Fruit fly (Drosophila melanogaster) whole organism, embryonic: ENCODE results near the gene MED28.

Source experiments
- Antp ChIP-seq: fragments of 200-800 bp; sonication (Bioruptor generic); optimal IDR thresholded peaks from 3 replicates; lab custom pipeline; 2016; ENCODE audit warnings: missing biosample characterization, missing genetic modification characterization
- Atf6 ChIP-seq: fragments of 200-800 bp; sonication (Bioruptor generic); IDR thresholded peaks from 2 replicates; pipeline ENCODE4 v1.3.6; 2022; ENCODE audit warnings: missing biosample characterization, missing genetic modification characterization
- Bdp1 ChIP-seq: fragments of 200-800 bp; sonication (Bioruptor generic); optimal IDR thresholded peaks from 3 replicates; lab custom pipeline; 2016; ENCODE audit warnings: missing biosample characterization, missing genetic modification characterization
- CG10147 ChIP-seq: fragments of 200-800 bp; sonication (Bioruptor generic); optimal IDR thresholded peaks from 2 replicates; lab custom pipeline; 2019; ENCODE audit warnings: missing biosample characterization, mild to moderate bottlenecking, missing genetic modification characterization, moderate library complexity
- CG1024 ChIP-seq: fragments of 200-800 bp; sonication (Bioruptor generic); IDR thresholded peaks from 2 replicates; pipeline ENCODE4 v1.3.6; 2022; ENCODE audit warnings: missing biosample characterization, missing genetic modification characterization
- CG11085 ChIP-seq: fragments of 200-800 bp; sonication (Bioruptor generic); IDR thresholded peaks from 2 replicates; pipeline ENCODE4 v1.3.6; 2022; ENCODE audit warnings: missing biosample characterization, missing genetic modification characterization
- CG11560 ChIP-seq: fragments of 200-800 bp; sonication (Bioruptor generic); IDR thresholded peaks from 3 replicates; pipeline ENCODE4 v1.3.6; 2022; ENCODE audit warnings: missing biosample characterization, missing genetic modification characterization
- CG15514 ChIP-seq: fragments of 200-800 bp; sonication (Bioruptor generic); optimal IDR thresholded peaks from 3 replicates; lab custom pipeline; 2017; ENCODE audit warnings: missing biosample characterization, missing genetic modification characterization, mild to moderate bottlenecking, moderate library complexity, missing genetic modification reagents
- CG15601 ChIP-seq: fragments of 200-800 bp; sonication (Bioruptor generic); optimal IDR thresholded peaks from 3 replicates; lab custom pipeline; 2019; ENCODE audit warnings: missing biosample characterization, mild to moderate bottlenecking, missing genetic modification characterization, moderate library complexity
- CG15696 ChIP-seq: fragments of 200-800 bp; sonication (Bioruptor generic); optimal IDR thresholded peaks from 2 replicates; lab custom pipeline; 2019; ENCODE audit warnings: missing biosample characterization, mild to moderate bottlenecking, missing genetic modification characterization, moderate library complexity
- CG1602 ChIP-seq: fragments of 200-800 bp; sonication (Bioruptor generic); optimal IDR thresholded peaks from 3 replicates; lab custom pipeline; 2016; ENCODE audit warnings: missing biosample characterization, missing genetic modification characterization
- CG16779 ChIP-seq: fragments of 200-800 bp; sonication (Bioruptor generic); IDR thresholded peaks from 2 replicates; pipeline ENCODE4 v1.3.6; 2022; ENCODE audit warnings: missing biosample characterization, missing genetic modification characterization
- CG18262 ChIP-seq: fragments of 200-800 bp; optimal IDR thresholded peaks from 3 replicates; lab custom pipeline; 2019; ENCODE audit warnings: missing biosample characterization, mild to moderate bottlenecking, missing genetic modification characterization, moderate library complexity
- CG2120 ChIP-seq: fragments of 200-800 bp; sonication (Bioruptor generic); optimal IDR thresholded peaks from 3 replicates; lab custom pipeline; 2016; ENCODE audit warnings: missing biosample characterization, missing genetic modification characterization
- CG43689 ChIP-seq: fragments of 200-800 bp; sonication (Bioruptor generic); IDR thresholded peaks from 2 replicates; pipeline ENCODE4 v1.3.6; 2022; ENCODE audit warnings: missing biosample characterization, missing genetic modification characterization
- CG4707 ChIP-seq: fragments of 200-800 bp; sonication (Bioruptor generic); optimal IDR thresholded peaks from 2 replicates; lab custom pipeline; 2018; ENCODE audit warnings: missing biosample characterization, mild to moderate bottlenecking, missing genetic modification characterization, moderate library complexity
- CG6765 ChIP-seq: fragments of 200-800 bp; sonication (Bioruptor generic); optimal IDR thresholded peaks from 3 replicates; lab custom pipeline; 2017; ENCODE audit warnings: missing biosample characterization, mild to moderate bottlenecking, missing genetic modification characterization
- CG7556 ChIP-seq: fragments of 200-800 bp; sonication (Bioruptor generic); optimal IDR thresholded peaks from 2 replicates; lab custom pipeline; 2017; ENCODE audit warnings: missing biosample characterization, mild to moderate bottlenecking, missing genetic modification characterization
- CHES-1-like ChIP-seq: fragments of 200-800 bp; sonication (Bioruptor generic); optimal IDR thresholded peaks from 2 replicates; lab custom pipeline; 2016; ENCODE audit warnings: missing biosample characterization, missing genetic modification characterization
- Dad ChIP-seq: fragments of 200-800 bp; sonication (Bioruptor generic); optimal IDR thresholded peaks from 3 replicates; lab custom pipeline; 2016; ENCODE audit warnings: missing biosample characterization, missing genetic modification characterization
- Dip2 ChIP-seq: fragments of 200-800 bp; sonication (Bioruptor generic); IDR thresholded peaks from 2 replicates; pipeline ENCODE4 v1.3.6; 2022; ENCODE audit warnings: missing biosample characterization, missing genetic modification characterization
- GATAe ChIP-seq: fragments of 200-800 bp; sonication (Bioruptor generic); conservative IDR thresholded peaks from 2 replicates; pipeline ENCODE4 v1.3.6; 2022; ENCODE audit warnings: missing biosample characterization, missing genetic modification characterization
- Hmx ChIP-seq: fragments of 200-800 bp; sonication (Bioruptor generic); optimal IDR thresholded peaks from 2 replicates; lab custom pipeline; 2016; ENCODE audit warnings: missing biosample characterization, missing genetic modification characterization
- Hr3 ChIP-seq: fragments of 200-800 bp; sonication (Bioruptor generic); optimal IDR thresholded peaks from 3 replicates; lab custom pipeline; 2016; ENCODE audit warnings: missing biosample characterization, missing genetic modification characterization
- Hsf ChIP-seq: fragments of 200-800 bp; sonication (Bioruptor generic); optimal IDR thresholded peaks from 3 replicates; lab custom pipeline; 2016; ENCODE audit warnings: missing biosample characterization, missing genetic modification characterization
- Lim3 ChIP-seq: fragments of 200-800 bp; sonication (Bioruptor generic); IDR thresholded peaks from 2 replicates; pipeline ENCODE4 v1.3.6; 2022; ENCODE audit warnings: missing biosample characterization, missing genetic modification characterization
- Max ChIP-seq: fragments of 200-800 bp; sonication (Bioruptor generic); optimal IDR thresholded peaks from 2 replicates; lab custom pipeline; 2016; ENCODE audit warnings: missing biosample characterization, mild to moderate bottlenecking, missing genetic modification characterization
- Myb ChIP-seq: fragments of 200-800 bp; sonication (Bioruptor generic); optimal IDR thresholded peaks from 2 replicates; lab custom pipeline; 2016; ENCODE audit warnings: missing biosample characterization, missing genetic modification characterization
- Nf-YB ChIP-seq: fragments of 200-800 bp; sonication (Bioruptor generic); optimal IDR thresholded peaks from 3 replicates; lab custom pipeline; 2019; ENCODE audit warnings: missing biosample characterization, mild to moderate bottlenecking, missing genetic modification characterization, moderate library complexity
- Spps ChIP-seq: fragments of 200-800 bp; sonication (Bioruptor generic); optimal IDR thresholded peaks from 2 replicates; lab custom pipeline; 2018; ENCODE audit warnings: missing biosample characterization, mild to moderate bottlenecking, missing genetic modification characterization
- Taf1 ChIP-seq: fragments of 200-800 bp; sonication (Bioruptor generic); IDR thresholded peaks from 2 replicates; pipeline ENCODE4 v1.3.6; 2022; ENCODE audit warnings: missing biosample characterization, missing genetic modification characterization
- abd-A ChIP-seq: fragments of 200-800 bp; sonication (Bioruptor generic); optimal IDR thresholded peaks from 3 replicates; lab custom pipeline; 2019; ENCODE audit warnings: missing biosample characterization, mild to moderate bottlenecking, missing genetic modification characterization, moderate library complexity
- az2 ChIP-seq: fragments of 200-800 bp; sonication (Bioruptor generic); optimal IDR thresholded peaks from 3 replicates; lab custom pipeline; 2016; ENCODE audit warnings: missing biosample characterization, missing genetic modification characterization
- chn ChIP-seq: fragments of 200-800 bp; sonication (Bioruptor generic); optimal IDR thresholded peaks from 2 replicates; lab custom pipeline; 2016; ENCODE audit warnings: missing biosample characterization, missing genetic modification characterization
- ci ChIP-seq: fragments of 200-800 bp; sonication (Bioruptor generic); IDR thresholded peaks from 3 replicates; pipeline ENCODE4 v1.3.6; 2022; ENCODE audit warnings: missing biosample characterization, missing genetic modification characterization
- dmrt11E ChIP-seq: fragments of 200-800 bp; sonication (Bioruptor generic); optimal IDR thresholded peaks from 3 replicates; lab custom pipeline; 2018; ENCODE audit warnings: missing biosample characterization, mild to moderate bottlenecking, missing genetic modification characterization, moderate library complexity
- gcm ChIP-seq: fragments of 200-800 bp; sonication (Bioruptor generic); optimal IDR thresholded peaks from 2 replicates; lab custom pipeline; 2019; ENCODE audit warnings: missing biosample characterization, mild to moderate bottlenecking, missing genetic modification characterization, moderate library complexity
- grau ChIP-seq: fragments of 200-800 bp; optimal IDR thresholded peaks from 3 replicates; lab custom pipeline; 2019; ENCODE audit warnings: missing biosample characterization, mild to moderate bottlenecking, missing genetic modification characterization, moderate library complexity
- ham ChIP-seq: fragments of 200-800 bp; sonication (Bioruptor generic); IDR thresholded peaks from 2 replicates; pipeline ENCODE4 v1.3.6; 2022; ENCODE audit warnings: missing biosample characterization, missing genetic modification characterization
- insv ChIP-seq, 2 experiments: fragments of 200-800 bp; sonication (Bioruptor generic); optimal IDR thresholded peaks; 3 replicates each; lab custom pipeline; 2016 to 2018; ENCODE audit warnings: missing biosample characterization in 2 of 2, missing genetic modification characterization in 2 of 2
- jing ChIP-seq: fragments of 200-800 bp; sonication (Bioruptor generic); optimal IDR thresholded peaks from 2 replicates; lab custom pipeline; 2018; ENCODE audit warnings: missing biosample characterization, mild to moderate bottlenecking, missing genetic modification characterization
- klu ChIP-seq: fragments of 200-800 bp; sonication (Bioruptor generic); IDR thresholded peaks from 2 replicates; pipeline ENCODE4 v1.3.6; 2022; ENCODE audit warnings: missing biosample characterization, missing genetic modification characterization
- kni ChIP-seq: fragments of 200-800 bp; sonication (Bioruptor generic); optimal IDR thresholded peaks from 3 replicates; lab custom pipeline; 2017; ENCODE audit warnings: mild to moderate bottlenecking, missing biosample characterization, missing genetic modification reagents, missing genetic modification characterization
- lab ChIP-seq: fragments of 200-800 bp; sonication (Bioruptor generic); optimal IDR thresholded peaks from 3 replicates; lab custom pipeline; 2017; ENCODE audit warnings: missing biosample characterization, missing genetic modification characterization, mild to moderate bottlenecking, moderate library complexity, missing genetic modification reagents
- oc ChIP-seq: fragments of 200-800 bp; sonication (Bioruptor generic); optimal IDR thresholded peaks from 2 replicates; lab custom pipeline; 2018; ENCODE audit warnings: missing biosample characterization, mild to moderate bottlenecking, missing genetic modification characterization, moderate library complexity
- run ChIP-seq: fragments of 200-800 bp; sonication (Bioruptor generic); optimal IDR thresholded peaks from 3 replicates; lab custom pipeline; 2018; ENCODE audit warnings: missing biosample characterization, mild to moderate bottlenecking, missing genetic modification characterization
- scrt ChIP-seq: fragments of 200-800 bp; sonication (Bioruptor generic); optimal IDR thresholded peaks from 2 replicates; lab custom pipeline; 2018; ENCODE audit warnings: missing biosample characterization, mild to moderate bottlenecking, missing genetic modification characterization, moderate library complexity
- stc ChIP-seq: fragments of 200-800 bp; sonication (Bioruptor generic); IDR thresholded peaks from 2 replicates; pipeline ENCODE4 v1.3.6; 2022; ENCODE audit warnings: missing biosample characterization, missing genetic modification characterization
- stwl ChIP-seq: fragments of 200-800 bp; sonication (Bioruptor generic); optimal IDR thresholded peaks from 3 replicates; lab custom pipeline; 2018; ENCODE audit warnings: missing biosample characterization, mild to moderate bottlenecking, missing genetic modification characterization, moderate library complexity
- sug ChIP-seq: fragments of 200-800 bp; optimal IDR thresholded peaks from 2 replicates; lab custom pipeline; 2019; ENCODE audit warnings: missing biosample characterization, mild to moderate bottlenecking, missing genetic modification characterization, moderate library complexity
- tup ChIP-seq: fragments of 200-800 bp; sonication (Bioruptor generic); optimal IDR thresholded peaks from 2 replicates; lab custom pipeline; 2016; ENCODE audit warnings: missing biosample characterization, mild to moderate bottlenecking, missing genetic modification characterization, moderate library complexity

MED28 gene

DNA sequence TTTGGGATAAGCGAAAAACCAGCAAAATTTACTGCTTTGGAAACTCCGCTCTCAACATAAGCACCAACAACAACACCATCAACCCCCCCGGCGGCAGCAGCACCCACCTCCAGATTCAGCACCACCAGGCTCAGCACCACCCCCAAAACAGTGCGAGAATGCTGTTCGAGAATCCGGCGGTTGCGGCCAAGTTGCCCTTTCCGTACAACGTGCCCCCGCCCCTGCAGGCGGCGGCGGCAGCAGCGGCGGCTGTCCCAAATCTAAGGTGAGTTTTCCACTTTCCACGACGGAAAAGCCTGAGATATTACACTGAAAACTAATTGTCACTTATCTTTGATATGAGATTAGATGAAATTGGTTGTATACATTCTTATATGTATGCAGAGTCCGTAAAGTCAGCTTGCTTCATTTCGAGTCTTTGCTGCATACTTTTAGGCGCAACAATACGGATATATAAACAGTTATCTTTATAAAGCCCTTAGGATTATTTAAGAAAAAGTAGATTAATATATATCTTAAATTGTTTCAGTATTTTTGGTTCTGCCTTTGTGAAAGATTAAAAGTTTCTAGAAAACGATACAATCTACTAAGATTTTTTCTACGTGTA, 42.8 kb downstream of the MED28 start (continued):
- no peak for TF ChIP-seq CG43689 (GFP tag; lab: Robert Waterston, UW)
- no peak for TF ChIP-seq CG1024 (GFP tag; lab: Robert Waterston, UW)
- peak; percentile 22 for TF ChIP-seq az2 (GFP tag; lab: Kevin White, UChicago)
- peak; percentile 29 for TF ChIP-seq dmrt11E (tag; lab: Kevin White, UChicago)
- TF ChIP-seq chn (GFP tag; lab: Kevin White, UChicago): peak; percentile 21
- no peak for TF ChIP-seq Bdp1 (GFP tag; lab: Kevin White, UChicago)
- TF ChIP-seq GATAe: no peak
- TF ChIP-seq Myb (GFP tag; lab: Kevin White, UChicago): no peak
- TF ChIP-seq Atf6 (GFP tag; lab: Robert Waterston, UW): no peak
- TF ChIP-seq klu: no peak
- no peak for TF ChIP-seq stc
- TF ChIP-seq Spps (tag; lab: Kevin White, UChicago): no peak
- no peak for TF ChIP-seq CG16779
- no peak for TF ChIP-seq run (tag; lab: Kevin White, UChicago)
- no peak for TF ChIP-seq Dad (GFP tag; lab: Kevin White, UChicago)
- TF ChIP-seq insv (GFP tag; optimal IDR thresholded peaks at IDR 0.05; lab: Kevin White, UChicago): no peak
- no peak for TF ChIP-seq tup (GFP tag; lab: Kevin White, UChicago)
- TF ChIP-seq CG6765 (GFP tag; lab: Kevin White, UChicago): no peak
- no peak for TF ChIP-seq Max (GFP tag; lab: Kevin White, UChicago)
- peak; percentile 14 for TF ChIP-seq CG2120
- TF ChIP-seq jing (GFP tag; lab: Kevin White, UChicago): no peak
- TF ChIP-seq CHES-1-like (GFP tag; lab: Kevin White, UChicago): no peak
- no peak for TF ChIP-seq scrt (GFP tag; lab: Kevin White, UChicago)
- TF ChIP-seq Hmx (GFP tag; lab: Kevin White, UChicago): no peak
- TF ChIP-seq gcm (GFP tag; lab: Kevin White, UChicago): no peak
- no peak for TF ChIP-seq kni (GFP tag; lab: Kevin White, UChicago)
- 0 out of 2 replicates have a peak, but pooled peaks have one; percentile 11 for TF ChIP-seq Dip2 (GFP tag; lab: Robert Waterston, UW)
- no peak for TF ChIP-seq CG15514 (GFP tag; lab: Kevin White, UChicago)
- peak; percentile 15 for TF ChIP-seq Hsf (GFP tag; lab: Kevin White, UChicago)
- peak; percentile 56 for TF ChIP-seq CG18262 (tag; lab: Kevin White, UChicago)
- no peak for TF ChIP-seq ci (GFP tag; lab: Robert Waterston, UW)
- no peak for TF ChIP-seq stwl (tag; lab: Kevin White, UChicago)
- peak; percentile 44 for TF ChIP-seq grau (tag; lab: Kevin White, UChicago)
- no peak for TF ChIP-seq CG10147
- TF ChIP-seq Lim3 (GFP tag; lab: Robert Waterston, UW): no peak
- no peak for TF ChIP-seq CG11085 (GFP tag; lab: Robert Waterston, UW)
- no peak for TF ChIP-seq Taf1 (GFP tag; lab: Robert Waterston, UW)
- no peak for TF ChIP-seq CG15696 (tag; lab: Kevin White, UChicago)
- peak; percentile 8 for TF ChIP-seq Hr3 (GFP tag; lab: Kevin White, UChicago)
- TF ChIP-seq Antp (GFP tag; lab: Kevin White, UChicago): no peak
- TF ChIP-seq Nf-YB (GFP tag; lab: Kevin White, UChicago): no peak
- TF ChIP-seq CG4707: no peak
- no peak for TF ChIP-seq sug
- no peak for TF ChIP-seq ham (GFP tag; lab: Robert Waterston, UW)
- no peak for TF ChIP-seq abd-A (tag; lab: Kevin White, UChicago)
- peak; percentile 12 for TF ChIP-seq CG1602 (GFP tag; lab: Kevin White, UChicago)
- TF ChIP-seq lab (GFP tag; lab: Kevin White, UChicago): peak; percentile 3
- peak; percentile 54 for TF ChIP-seq CG7556 (GFP tag; lab: Kevin White, UChicago)
- TF ChIP-seq oc (tag; lab: Kevin White, UChicago): peak; percentile 30
- no peak for TF ChIP-seq CG11560 (tag; lab: Robert Waterston, UW)
- TF ChIP-seq CG15601: peak; percentile 24
